Fruit fly (Drosophila melanogaster) whole organism, embryonic: Measurements from ENCODE around the gene Mdh2.
A peak's percentile ranks its signal among the peaks of the same experiment; 100 is the strongest.

ENCODE experiments used
- Awh ChIP-seq: fragments of 200-800 bp; sonication (Bioruptor generic); IDR thresholded peaks from 2 replicates; pipeline ENCODE4, ENCODE4 v1.3.6; 2022; ENCODE audit warnings: missing biosample characterization, missing genetic modification characterization
- BtbVII ChIP-seq: fragments of 200-800 bp; sonication (Bioruptor generic); optimal IDR thresholded peaks from 3 replicates; lab custom pipeline; 2017; ENCODE audit warnings: missing biosample characterization, mild to moderate bottlenecking, missing genetic modification characterization
- CG10959 ChIP-seq: fragments of 200-800 bp; sonication (Bioruptor generic); IDR thresholded peaks from 2 replicates; pipeline ENCODE4 v1.3.6; 2022; ENCODE audit warnings: missing biosample characterization, missing genetic modification characterization
- CG12299 ChIP-seq: fragments of 200-800 bp; sonication (Bioruptor generic); optimal IDR thresholded peaks from 2 replicates; lab custom pipeline; 2018; ENCODE audit warnings: missing biosample characterization, mild to moderate bottlenecking, missing genetic modification characterization
- CG14014 ChIP-seq: fragments of 200-800 bp; sonication (Bioruptor generic); IDR thresholded peaks from 2 replicates; pipeline ENCODE4 v1.3.6; 2022; ENCODE audit warnings: missing biosample characterization, missing genetic modification characterization
- CG15479 ChIP-seq: fragments of 200-800 bp; sonication (Bioruptor generic); optimal IDR thresholded peaks from 3 replicates; lab custom pipeline; 2019; ENCODE audit warnings: missing biosample characterization, mild to moderate bottlenecking, missing genetic modification characterization, moderate library complexity
- CG16779 ChIP-seq: fragments of 200-800 bp; sonication (Bioruptor generic); IDR thresholded peaks from 2 replicates; pipeline ENCODE4 v1.3.6; 2022; ENCODE audit warnings: missing biosample characterization, missing genetic modification characterization
- CG17802 ChIP-seq: fragments of 200-800 bp; sonication (Bioruptor generic); optimal IDR thresholded peaks from 2 replicates; lab custom pipeline; 2018; ENCODE audit warnings: missing biosample characterization, mild to moderate bottlenecking, missing genetic modification characterization, moderate library complexity
- CG17829 ChIP-seq: fragments of 200-800 bp; optimal IDR thresholded peaks from 2 replicates; lab custom pipeline; 2019; ENCODE audit warnings: missing biosample characterization, mild to moderate bottlenecking, missing genetic modification characterization, moderate library complexity
- CG18262 ChIP-seq: fragments of 200-800 bp; optimal IDR thresholded peaks from 3 replicates; lab custom pipeline; 2019; ENCODE audit warnings: missing biosample characterization, mild to moderate bottlenecking, missing genetic modification characterization, moderate library complexity
- CG18476 ChIP-seq: fragments of 200-800 bp; sonication (Bioruptor generic); optimal IDR thresholded peaks from 2 replicates; lab custom pipeline; 2016; ENCODE audit warnings: missing biosample characterization, mild to moderate bottlenecking, missing genetic modification characterization
- CG2120 ChIP-seq: fragments of 200-800 bp; sonication (Bioruptor generic); optimal IDR thresholded peaks from 3 replicates; lab custom pipeline; 2016; ENCODE audit warnings: missing biosample characterization, missing genetic modification characterization
- CG3726 ChIP-seq: fragments of 200-800 bp; sonication (Bioruptor generic); IDR thresholded peaks from 3 replicates; pipeline ENCODE4, ENCODE4 v1.3.6; 2022; ENCODE audit warnings: missing biosample characterization, missing genetic modification characterization
- CG5180 ChIP-seq: fragments of 200-800 bp; sonication (Bioruptor generic); optimal IDR thresholded peaks from 3 replicates; lab custom pipeline; 2017; ENCODE audit warnings: missing biosample characterization, missing genetic modification characterization, mild to moderate bottlenecking, moderate library complexity, missing genetic modification reagents
- CG5953 ChIP-seq: fragments of 200-800 bp; sonication (Bioruptor generic); IDR thresholded peaks from 2 replicates; pipeline ENCODE4 v1.3.6; 2022; ENCODE audit warnings: missing biosample characterization, missing genetic modification characterization
- CG6272 ChIP-seq: fragments of 200-800 bp; sonication (Bioruptor generic); IDR thresholded peaks from 2 replicates; pipeline ENCODE4 v1.3.6; 2022; ENCODE audit warnings: missing biosample characterization, missing genetic modification characterization
- CG8924 ChIP-seq: fragments of 200-800 bp; optimal IDR thresholded peaks from 3 replicates; lab custom pipeline; 2019; ENCODE audit warnings: missing biosample characterization, mild to moderate bottlenecking, missing genetic modification characterization, moderate library complexity
- CHES-1-like ChIP-seq: fragments of 200-800 bp; sonication (Bioruptor generic); optimal IDR thresholded peaks from 2 replicates; lab custom pipeline; 2016; ENCODE audit warnings: missing biosample characterization, missing genetic modification characterization
- Dbx ChIP-seq: fragments of 200-800 bp; sonication (Bioruptor generic); IDR thresholded peaks from 3 replicates; pipeline ENCODE4 v1.3.6; 2022; ENCODE audit warnings: missing biosample characterization, missing genetic modification characterization
- Doc3 ChIP-seq: fragments of 200-800 bp; sonication (Bioruptor generic); IDR thresholded peaks from 3 replicates; pipeline ENCODE4 v1.3.6; 2022; ENCODE audit warnings: missing biosample characterization, missing genetic modification characterization; ENCODE audit not compliant: partially characterized antibody
- Drgx ChIP-seq: fragments of 200-800 bp; sonication (Bioruptor generic); IDR thresholded peaks from 2 replicates; pipeline ENCODE4 v1.3.6; 2022; ENCODE audit warnings: missing biosample characterization, missing genetic modification characterization
- HLH54F ChIP-seq: fragments of 200-800 bp; sonication (Bioruptor generic); optimal IDR thresholded peaks from 3 replicates; lab custom pipeline; 2016; ENCODE audit warnings: missing biosample characterization, missing genetic modification characterization
- Hr78 ChIP-seq, 2 experiments: fragments of 200-800 bp in 1 of 2; fragments of >200 bp in 1 of 2; sonication (Bioruptor generic) in 1 of 2; optimal IDR thresholded peaks; 2 replicates each; lab custom pipeline; 2017 to 2019; ENCODE audit warnings: missing biosample characterization in 2 of 2, missing genetic modification characterization in 2 of 2, mild to moderate bottlenecking in 1 of 2, moderate library complexity in 1 of 2
- Lhr ChIP-seq: fragments of 200-800 bp; sonication (Bioruptor generic); optimal IDR thresholded peaks from 3 replicates; lab custom pipeline; 2017; ENCODE audit warnings: mild to moderate bottlenecking, missing biosample characterization, missing genetic modification reagents, missing genetic modification characterization
- Med ChIP-seq: fragments of 200-800 bp; sonication (Bioruptor generic); peaks from one replicate; lab custom pipeline; 2016; ENCODE audit warnings: missing biosample characterization, missing genetic modification characterization, mild to moderate bottlenecking, inconsistent platforms, moderate library complexity
- Mes4 ChIP-seq: fragments of 200-800 bp; sonication (Bioruptor generic); optimal IDR thresholded peaks from 2 replicates; lab custom pipeline; 2016; ENCODE audit warnings: missing biosample characterization, missing genetic modification characterization
- NfI ChIP-seq: fragments of 200-800 bp; sonication (Bioruptor generic); optimal IDR thresholded peaks from 3 replicates; lab custom pipeline; 2018; ENCODE audit warnings: missing biosample characterization, mild to moderate bottlenecking, missing genetic modification characterization, moderate library complexity
- Rfx ChIP-seq: fragments of 200-800 bp; sonication (Bioruptor generic); IDR thresholded peaks from 2 replicates; pipeline ENCODE4 v1.3.6; 2022; ENCODE audit warnings: missing biosample characterization, missing genetic modification characterization
- Side ChIP-seq: fragments of 200-800 bp; sonication (Bioruptor generic); optimal IDR thresholded peaks from 2 replicates; lab custom pipeline; 2016; ENCODE audit warnings: missing biosample characterization, missing genetic modification characterization
- Tbp ChIP-seq: fragments of >200 bp; optimal IDR thresholded peaks from 2 replicates; lab custom pipeline; 2018; ENCODE audit warnings: missing biosample characterization, missing genetic modification characterization
- al ChIP-seq: fragments of 200-800 bp; sonication (Bioruptor generic); IDR thresholded peaks from 2 replicates; pipeline ENCODE4 v1.3.6; 2022; ENCODE audit warnings: missing biosample characterization, missing genetic modification characterization
- bab2 ChIP-seq: fragments of 200-800 bp; sonication (Bioruptor generic); optimal IDR thresholded peaks from 2 replicates; lab custom pipeline; 2016; ENCODE audit warnings: missing biosample characterization, missing genetic modification characterization
- bbx ChIP-seq: fragments of 200-800 bp; sonication (Bioruptor generic); IDR thresholded peaks from 2 replicates; pipeline ENCODE4 v1.3.6; 2022; ENCODE audit warnings: missing biosample characterization, missing genetic modification characterization; ENCODE audit not compliant: partially characterized antibody
- cad ChIP-seq: fragments of >200 bp; optimal IDR thresholded peaks from 2 replicates; lab custom pipeline; 2017; ENCODE audit warnings: missing biosample characterization, missing genetic modification characterization
- danr ChIP-seq: fragments of 200-800 bp; sonication (Bioruptor generic); IDR thresholded peaks from 2 replicates; pipeline ENCODE4 v1.3.6; 2022; ENCODE audit warnings: missing biosample characterization, missing genetic modification characterization
- dati ChIP-seq: fragments of 200-800 bp; sonication (Bioruptor generic); IDR thresholded peaks from 2 replicates; pipeline ENCODE4 v1.3.6; 2022; ENCODE audit warnings: missing biosample characterization, missing genetic modification characterization
- disco-r ChIP-seq: fragments of 200-800 bp; sonication (Bioruptor generic); optimal IDR thresholded peaks from 2 replicates; lab custom pipeline; 2016; ENCODE audit warnings: missing biosample characterization, missing genetic modification characterization
- hb ChIP-seq: fragments of 200-800 bp; sonication (Bioruptor generic); IDR thresholded peaks from 3 replicates; pipeline ENCODE4 v1.3.6; 2022; ENCODE audit warnings: missing biosample characterization, missing genetic modification characterization; ENCODE audit not compliant: partially characterized antibody
- lola ChIP-seq, 3 experiments: fragments of >200 bp in 2 of 3; fragments of 200-800 bp in 1 of 3; sonication (Bioruptor generic) in 1 of 3; optimal IDR thresholded peaks; 2 replicates each; lab custom pipeline; 2017 to 2019; ENCODE audit warnings: missing biosample characterization in 3 of 3, missing genetic modification characterization in 3 of 3, mild to moderate bottlenecking in 1 of 3, moderate library complexity in 1 of 3
- nau ChIP-seq: fragments of 200-800 bp; sonication (Bioruptor generic); optimal IDR thresholded peaks from 3 replicates; lab custom pipeline; 2017; ENCODE audit warnings: missing biosample characterization, mild to moderate bottlenecking, missing genetic modification characterization, missing genetic modification reagents
- pan ChIP-seq, 4 experiments: fragments of >200 bp in 3 of 4; fragments of 200-800 bp in 1 of 4; sonication (Bioruptor generic) in 1 of 4; optimal IDR thresholded peaks in 3 of 4; IDR thresholded peaks in 1 of 4; 2 replicates each; pipeline versions ENCODE4 v1.3.6 to Lab custom; 2017 to 2022; ENCODE audit warnings: missing biosample characterization in 2 of 4, missing genetic modification characterization in 2 of 4, mixed read lengths in 1 of 4
- pho ChIP-seq: fragments of 200-800 bp; sonication (Bioruptor generic); optimal IDR thresholded peaks from 2 replicates; lab custom pipeline; 2016; ENCODE audit warnings: missing biosample characterization, missing genetic modification characterization
- ranshi ChIP-seq: fragments of 200-800 bp; sonication (Bioruptor generic); IDR thresholded peaks from 2 replicates; pipeline ENCODE4 v1.3.6; 2022; ENCODE audit warnings: missing biosample characterization, missing genetic modification characterization
- row ChIP-seq: fragments of 200-800 bp; sonication (Bioruptor generic); IDR thresholded peaks from 3 replicates; pipeline ENCODE4 v1.3.6; 2022; ENCODE audit warnings: missing biosample characterization, missing genetic modification characterization
- schlank ChIP-seq: fragments of 200-800 bp; sonication (Bioruptor generic); optimal IDR thresholded peaks from 2 replicates; lab custom pipeline; 2018; ENCODE audit warnings: missing biosample characterization, mild to moderate bottlenecking, missing genetic modification characterization
- trem ChIP-seq: fragments of 200-800 bp; optimal IDR thresholded peaks from 3 replicates; lab custom pipeline; 2019; ENCODE audit warnings: missing biosample characterization, mild to moderate bottlenecking, missing genetic modification characterization, moderate library complexity
- tup ChIP-seq: fragments of 200-800 bp; sonication (Bioruptor generic); optimal IDR thresholded peaks from 2 replicates; lab custom pipeline; 2016; ENCODE audit warnings: missing biosample characterization, mild to moderate bottlenecking, missing genetic modification characterization, moderate library complexity
- unc-4 ChIP-seq: fragments of 200-800 bp; sonication (Bioruptor generic); IDR thresholded peaks from 2 replicates; pipeline ENCODE4 v1.3.6; 2022; ENCODE audit warnings: missing biosample characterization, missing genetic modification characterization; ENCODE audit not compliant: partially characterized antibody
- zen ChIP-seq: fragments of 200-800 bp; sonication (Bioruptor generic); optimal IDR thresholded peaks from 3 replicates; lab custom pipeline; 2018; ENCODE audit warnings: missing biosample characterization, mild to moderate bottlenecking, missing genetic modification characterization, moderate library complexity
- zfh1 ChIP-seq: fragments of 200-800 bp; sonication (Bioruptor generic); IDR thresholded peaks from 3 replicates; pipeline ENCODE4 v1.3.6; 2022; ENCODE audit warnings: missing biosample characterization, missing genetic modification characterization

The Mdh2 gene

dm6 chr3R:18228713-18229222 lies 2.6 kb downstream of the Mdh2 start (continued):
- TF ChIP-seq zen (tag; lab: Kevin White, UChicago) (no peak), CG16779 (no peak), CG15479 (no peak), unc-4 (GFP tag; lab: Robert Waterston, UW) (no peak), Doc3 (GFP tag; lab: Robert Waterston, UW) (no peak), pan (optimal IDR thresholded peaks at IDR 0.05; lab: Kevin White, UChicago) (no peak), pan (GFP tag; optimal IDR thresholded peaks at IDR 0.05 in 1 of 2, IDR thresholded peaks at IDR 0.05 in 1 of 2) (no peak), HLH54F (GFP tag; lab: Kevin White, UChicago) (no peak), Tbp (GFP tag; lab: Kevin White, UChicago) (no peak), cad (GFP tag; lab: Kevin White, UChicago) (no peak), CG3726 (GFP tag; lab: Robert Waterston, UW) (no peak), dati (no peak), nau (GFP tag; lab: Kevin White, UChicago) (no peak), CG18262 (tag; lab: Kevin White, UChicago) (no peak), Awh (GFP tag; lab: Robert Waterston, UW) (no peak), disco-r (GFP tag; lab: Kevin White, UChicago) (no peak), NfI (GFP tag; lab: Kevin White, UChicago) (no peak), lola (GFP tag; optimal IDR thresholded peaks at IDR 0.05; lab: Kevin White, UChicago) (no peak), BtbVII (GFP tag; lab: Kevin White, UChicago) (no peak), Rfx (peak; percentile 31; the same call in 1 of the 2 replicates), Dbx (GFP tag; lab: Robert Waterston, UW) (no peak), Hr78 (GFP tag; optimal IDR thresholded peaks at IDR 0.05; lab: Kevin White, UChicago) (no peak), CG6272 (GFP tag; lab: Robert Waterston, UW) (no peak), CG5953 (no peak), ranshi (GFP tag; lab: Robert Waterston, UW) (0 out of 2 replicates have a peak, but pooled peaks have one; percentile 21), schlank (tag; lab: Kevin White, UChicago) (no peak), CG5180 (GFP tag; lab: Kevin White, UChicago) (no peak), Side (GFP tag; lab: Kevin White, UChicago) (no peak)
- TF ChIP-seq, all 482 proteins: peak for 31

dm6 chr3R:18230229-18230628 lies 4.0 kb downstream of the Mdh2 start:
- TF ChIP-seq Drgx (GFP tag; lab: Robert Waterston, UW) (no peak), CG12299 (tag; lab: Kevin White, UChicago) (no peak), CG17802 (tag; lab: Kevin White, UChicago) (peak; percentile 86), CG18476 (GFP tag; lab: Kevin White, UChicago) (no peak), zfh1 (GFP tag; lab: Robert Waterston, UW) (no peak), row (peak; percentile 20; the same call in 1 of the 3 replicates), CG8924 (no peak), trem (peak; percentile 13), al (GFP tag; lab: Robert Waterston, UW) (no peak), bab2 (no peak), Lhr (GFP tag; lab: Kevin White, UChicago) (no peak), Med (peak; percentile 50), CG2120 (GFP tag; lab: Kevin White, UChicago) (no peak), CG10959 (GFP tag; lab: Robert Waterston, UW) (no peak), pho (no peak), CG17829 (tag; lab: Kevin White, UChicago) (no peak), bbx (no peak), unc-4 (GFP tag; lab: Robert Waterston, UW) (no peak), danr (no peak), CHES-1-like (no peak), CG14014 (GFP tag; lab: Robert Waterston, UW) (no peak), Mes4 (no peak), tup (GFP tag; lab: Kevin White, UChicago) (no peak), hb (GFP tag; lab: Robert Waterston, UW) (no peak)
